Worm (Caenorhabditis elegans) whole organism, late embryonic: ENCODE data around the gene abt-1.

Experiments
- ama-1 ChIP-seq: fragments of 150-350 bp; optimal IDR thresholded peaks from 2 replicates; lab custom pipeline; 2014
- pag-3 ChIP-seq: sonication (generic microtip); optimal IDR thresholded peaks from 2 replicates; lab custom pipeline; 2016; ENCODE audit warnings: missing compliant biosample characterization, missing genetic modification characterization, borderline replicate concordance
- pha-4 ChIP-seq: fragments of 150-350 bp; optimal IDR thresholded peaks from 2 replicates; lab custom pipeline; 2018; ENCODE audit warnings: missing biosample characterization, missing genetic modification reagents, missing genetic modification characterization
- pqm-1 ChIP-seq: sonication (generic microtip); optimal IDR thresholded peaks from 2 replicates; lab custom pipeline; 2016; ENCODE audit warnings: missing genetic modification characterization, missing compliant biosample characterization
- tbx-7 ChIP-seq: sonication (generic microtip); optimal IDR thresholded peaks from 2 replicates; lab custom pipeline; 2016; ENCODE audit warnings: missing genotype, missing genetic modification characterization, missing compliant biosample characterization

DNA sequence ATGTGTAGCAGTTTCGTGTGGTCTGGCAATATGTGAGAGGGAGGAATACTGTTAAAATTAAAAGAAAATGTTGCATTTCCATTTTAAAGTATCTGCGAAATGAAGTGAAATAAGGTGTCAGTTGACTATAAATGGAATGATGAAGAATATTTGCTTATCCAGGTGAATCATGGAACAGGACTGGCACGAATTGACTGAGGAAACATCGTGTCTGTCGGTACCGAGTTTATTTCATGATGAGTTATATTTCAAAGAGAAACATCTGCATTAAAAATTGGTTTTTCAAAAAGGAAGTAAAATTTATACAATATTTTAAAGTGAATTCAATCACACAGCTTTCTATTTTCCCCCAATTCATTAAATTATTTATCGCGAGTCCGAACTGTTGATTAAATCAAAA is 12.8 kb upstream of the abt-1 start, which contains the start of gene F01G10.6:
- TF ChIP-seq tbx-7 (tag; lab: Kevin White, UChicago): no peak
- TF ChIP-seq pqm-1 (tag; lab: Kevin White, UChicago): no peak
- TF ChIP-seq pag-3 (tag; lab: Kevin White, UChicago): no peak
- TF ChIP-seq pha-4 (tag; lab: Kevin White, UChicago): no peak
- TF ChIP-seq ama-1 (lab: Kevin White, UChicago): no peak
